Fruit fly (Drosophila melanogaster) whole organism, wandering third instar larva: ENCODE measurements around the gene Acat2.

Experiments used
- Abd-B ChIP-seq: fragments of >200 bp; optimal IDR thresholded peaks from 2 replicates; lab custom pipeline; 2017; ENCODE audit warnings: missing biosample characterization, missing genetic modification characterization
- CG9705 ChIP-seq: fragments of 200-800 bp; sonication (Bioruptor generic); optimal IDR thresholded peaks from 2 replicates; lab custom pipeline; 2018; ENCODE audit warnings: missing biosample characterization, mild to moderate bottlenecking, missing genetic modification characterization
- CrebA ChIP-seq: fragments of 200-800 bp; sonication (Bioruptor generic); optimal IDR thresholded peaks from 2 replicates; lab custom pipeline; 2016; ENCODE audit warnings: missing biosample characterization, mild to moderate bottlenecking, missing genetic modification characterization, borderline replicate concordance
- Dfd ChIP-seq: fragments of >200 bp; optimal IDR thresholded peaks from 2 replicates; lab custom pipeline; 2017; ENCODE audit warnings: missing biosample characterization, missing genetic modification characterization
- Dif ChIP-seq: fragments of 200-275, 200-300 bp; sonication (Bioruptor generic); optimal IDR thresholded peaks from 2 replicates; lab custom pipeline; 2018; ENCODE audit warnings: missing biosample characterization, missing genetic modification characterization; ENCODE audit not compliant: partially characterized antibody
- GATAd ChIP-seq: sonication (Bioruptor generic); optimal IDR thresholded peaks from 2 replicates; lab custom pipeline; 2016; ENCODE audit warnings: missing biosample characterization, missing genetic modification characterization
- HLH106 ChIP-seq: fragments of 200-800 bp; optimal IDR thresholded peaks from 3 replicates; lab custom pipeline; 2019; ENCODE audit warnings: missing biosample characterization, mild to moderate bottlenecking, missing genetic modification characterization, moderate library complexity
- Hnf4 ChIP-seq: fragments of 200-800 bp; sonication (Bioruptor generic); optimal IDR thresholded peaks from 2 replicates; lab custom pipeline; 2016; ENCODE audit warnings: missing biosample characterization, mild to moderate bottlenecking, missing genetic modification characterization
- Hr78 ChIP-seq: fragments of >200 bp; optimal IDR thresholded peaks from 2 replicates; lab custom pipeline; 2017; ENCODE audit warnings: missing biosample characterization, missing genetic modification characterization
- Hr83 ChIP-seq: fragments of 200-300 bp; sonication (Bioruptor generic); optimal IDR thresholded peaks from 2 replicates; lab custom pipeline; 2016; ENCODE audit warnings: missing biosample characterization, mild to moderate bottlenecking, missing genetic modification characterization, moderate library complexity; ENCODE audit not compliant: poor library complexity, severe bottlenecking
- Jra ChIP-seq: sonication (Bioruptor generic); optimal IDR thresholded peaks from 2 replicates; lab custom pipeline; 2016; ENCODE audit warnings: missing biosample characterization, missing genetic modification characterization
- Mio ChIP-seq: sonication (Bioruptor generic); optimal IDR thresholded peaks from 2 replicates; lab custom pipeline; 2016; ENCODE audit warnings: missing biosample characterization, missing genetic modification characterization
- Myc ChIP-seq: fragments of >200 bp; optimal IDR thresholded peaks from 2 replicates; lab custom pipeline; 2017
- N ChIP-seq: fragments of >200 bp; optimal IDR thresholded peaks from 2 replicates; lab custom pipeline; 2018; ENCODE audit warnings: missing biosample characterization, missing external identifiers, missing genetic modification characterization
- OdsH ChIP-seq: fragments of 200-800 bp; sonication (Bioruptor generic); optimal IDR thresholded peaks from 2 replicates; lab custom pipeline; 2016; ENCODE audit warnings: missing biosample characterization, mild to moderate bottlenecking, missing genetic modification characterization
- Rel ChIP-seq, 2 experiments: fragments of 200-800 bp; sonication (Bioruptor generic) in 1 of 2; optimal IDR thresholded peaks; 2 replicates in 1 of 2; 3 replicates in 1 of 2; lab custom pipeline; 2016 to 2019; ENCODE audit warnings: mild to moderate bottlenecking in 2 of 2, missing biosample characterization in 2 of 2, missing genetic modification characterization in 2 of 2, moderate library complexity in 1 of 2
- Sp1 ChIP-seq: fragments of 200-800 bp; sonication (Bioruptor generic); optimal IDR thresholded peaks from 3 replicates; lab custom pipeline; 2019; ENCODE audit warnings: missing biosample characterization, mild to moderate bottlenecking, missing genetic modification characterization, moderate library complexity
- Vsx2 ChIP-seq: fragments of 200-300, 225-300 bp; sonication (Bioruptor generic); optimal IDR thresholded peaks from 2 replicates; lab custom pipeline; 2018; ENCODE audit warnings: missing biosample characterization, missing genetic modification characterization; ENCODE audit not compliant: partially characterized antibody
- br ChIP-seq: fragments of 200-800 bp; sonication (Bioruptor generic); optimal IDR thresholded peaks from 2 replicates; lab custom pipeline; 2016; ENCODE audit warnings: missing biosample characterization, missing genetic modification characterization
- brk ChIP-seq: fragments of 200-800 bp; sonication (Bioruptor generic); optimal IDR thresholded peaks from 2 replicates; lab custom pipeline; 2016; ENCODE audit warnings: missing biosample characterization, mild to moderate bottlenecking, missing genetic modification characterization
- dl ChIP-seq, 2 experiments: fragments of 175-275, 200-275 bp in 1 of 2; fragments of 200-275 bp in 1 of 2; sonication (Bioruptor generic); optimal IDR thresholded peaks; lab custom pipeline; 2018; ENCODE audit warnings: mild to moderate bottlenecking in 2 of 2, missing biosample characterization in 2 of 2, missing genetic modification characterization in 2 of 2, moderate library complexity in 2 of 2; ENCODE audit not compliant: partially characterized antibody in 2 of 2, insufficient read depth in 1 of 2
- dmrt93B ChIP-seq: fragments of 200-800 bp; sonication (Bioruptor generic); optimal IDR thresholded peaks from 2 replicates; lab custom pipeline; 2018; ENCODE audit warnings: missing biosample characterization, mild to moderate bottlenecking, missing genetic modification characterization
- dsf ChIP-seq: sonication (Bioruptor generic); optimal IDR thresholded peaks from 2 replicates; lab custom pipeline; 2016; ENCODE audit warnings: missing biosample characterization, missing genetic modification characterization, borderline replicate concordance
- ey ChIP-seq: fragments of 200-800 bp; sonication (Bioruptor generic); optimal IDR thresholded peaks from 2 replicates; lab custom pipeline; 2016; ENCODE audit warnings: missing biosample characterization, missing genetic modification characterization
- foxo ChIP-seq, 2 experiments: fragments of 200-800 bp; sonication (Bioruptor generic); optimal IDR thresholded peaks; 2 replicates in 1 of 2; 3 replicates in 1 of 2; lab custom pipeline; 2016 to 2017; ENCODE audit warnings: missing biosample characterization in 2 of 2, missing genetic modification characterization in 2 of 2
- fru ChIP-seq: fragments of 200-800 bp; sonication (Bioruptor generic); optimal IDR thresholded peaks from 3 replicates; lab custom pipeline; 2016; ENCODE audit warnings: missing biosample characterization, mild to moderate bottlenecking, missing genetic modification characterization
- h ChIP-seq: fragments of 200-800 bp; sonication (Bioruptor generic); optimal IDR thresholded peaks from 3 replicates; lab custom pipeline; 2016; ENCODE audit warnings: missing biosample characterization, mild to moderate bottlenecking, missing genetic modification characterization
- jim ChIP-seq: fragments of 175-275, 200-325 bp; sonication (Bioruptor generic); optimal IDR thresholded peaks from 2 replicates; lab custom pipeline; 2016; ENCODE audit warnings: missing biosample characterization, mild to moderate bottlenecking, missing genetic modification characterization
- lola ChIP-seq: fragments of >200 bp; optimal IDR thresholded peaks from 2 replicates; lab custom pipeline; 2017; ENCODE audit warnings: missing biosample characterization, missing genetic modification characterization
- pan ChIP-seq: fragments of >200 bp; optimal IDR thresholded peaks from 2 replicates; lab custom pipeline; 2017
- psq ChIP-seq: fragments of 200-800 bp; sonication (Bioruptor generic); optimal IDR thresholded peaks from 3 replicates; lab custom pipeline; 2017; ENCODE audit warnings: missing biosample characterization, mild to moderate bottlenecking, missing genetic modification characterization, moderate library complexity
- rgr ChIP-seq: fragments of 200-800 bp; sonication (Bioruptor generic); optimal IDR thresholded peaks from 3 replicates; lab custom pipeline; 2016; ENCODE audit warnings: missing biosample characterization, mild to moderate bottlenecking, missing genetic modification characterization
- sage ChIP-seq: fragments of 200-800 bp; sonication (Bioruptor generic); optimal IDR thresholded peaks from 2 replicates; lab custom pipeline; 2016; ENCODE audit warnings: missing biosample characterization, mild to moderate bottlenecking, missing genetic modification characterization
- sv ChIP-seq: fragments of 200-800 bp; sonication (Bioruptor generic); optimal IDR thresholded peaks from 3 replicates; lab custom pipeline; 2016; ENCODE audit warnings: missing biosample characterization, missing genetic modification characterization
- tai ChIP-seq: sonication (Bioruptor generic); optimal IDR thresholded peaks from 2 replicates; lab custom pipeline; 2016; ENCODE audit warnings: missing biosample characterization, missing genetic modification characterization
- usp ChIP-seq: fragments of >200 bp; optimal IDR thresholded peaks from 2 replicates; lab custom pipeline; 2017; ENCODE audit warnings: missing biosample characterization, missing genetic modification characterization
- woc ChIP-seq: sonication (Bioruptor generic); optimal IDR thresholded peaks from 2 replicates; lab custom pipeline; 2016; ENCODE audit warnings: missing biosample characterization, mild to moderate bottlenecking, missing genetic modification characterization

Gene Acat2

dm6 chr3L:1334571-1335427 is 32.1 kb downstream of the Acat2 start, which contains the start of the genes Hmbs and CG2211 (continued):
- peak; percentile 84 for TF ChIP-seq CG9705
- no peak for TF ChIP-seq CrebA
- TF ChIP-seq sage (GFP tag; lab: Kevin White, UChicago), result no peak
- TF ChIP-seq woc, result no peak
- TF ChIP-seq Sp1 (GFP tag; lab: Kevin White, UChicago), result peak; percentile 76
- TF ChIP-seq psq (GFP tag; lab: Kevin White, UChicago), result peak; percentile 78
- TF ChIP-seq GATAd (GFP tag; lab: Kevin White, UChicago), result no peak
- peak; percentile 83 for TF ChIP-seq fru (GFP tag; lab: Kevin White, UChicago)
- TF ChIP-seq h, result peak; percentile 94
- no peak for TF ChIP-seq usp (GFP tag; lab: Kevin White, UChicago)
- no peak for TF ChIP-seq Abd-B (GFP tag; lab: Kevin White, UChicago)
- TF ChIP-seq N, result no peak
- TF ChIP-seq Myc (lab: Kevin White, UChicago), result peak; percentile 7
- TF ChIP-seq Rel (GFP tag; optimal IDR thresholded peaks at IDR 0.05; lab: Kevin White, UChicago), result peak; percentile 46
- TF ChIP-seq Rel (tag; optimal IDR thresholded peaks at IDR 0.05; lab: Kevin White, UChicago), result peak; percentile 98
- TF ChIP-seq Hr78 (GFP tag; lab: Kevin White, UChicago), result no peak
- TF ChIP-seq rgr (GFP tag; lab: Kevin White, UChicago), result peak; percentile 86

DNA sequence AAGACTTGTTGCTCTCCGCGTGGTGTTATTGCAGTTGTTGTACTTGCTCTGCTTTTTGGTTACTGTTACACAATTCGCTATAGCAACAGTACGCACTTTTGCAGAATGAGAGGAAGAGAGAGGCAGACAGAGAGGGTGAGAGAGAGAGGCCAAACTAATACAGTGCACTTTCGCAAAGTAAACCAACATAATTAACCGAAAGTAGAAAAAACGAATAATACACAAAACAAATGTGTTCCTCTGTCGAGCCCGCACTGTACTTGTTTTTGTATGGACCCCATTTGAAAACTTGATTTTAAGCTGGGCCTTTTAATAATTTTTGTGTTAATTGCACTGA is 32.7 kb downstream of the Acat2 start:
- TF ChIP-seq Abd-B (GFP tag; lab: Kevin White, UChicago) (no peak), jim (GFP tag; lab: Kevin White, UChicago) (no peak), Jra (GFP tag; lab: Kevin White, UChicago) (peak; percentile 27), rgr (GFP tag; lab: Kevin White, UChicago) (peak; percentile 40), HLH106 (tag; lab: Kevin White, UChicago) (peak; percentile 65), OdsH (GFP tag; lab: Kevin White, UChicago) (peak; percentile 59), Sp1 (GFP tag; lab: Kevin White, UChicago) (peak; percentile 23), psq (GFP tag; lab: Kevin White, UChicago) (peak; percentile 46), tai (no peak), br (GFP tag; lab: Kevin White, UChicago) (peak; percentile 61), foxo (GFP tag; optimal IDR thresholded peaks at IDR 0.05; lab: Kevin White, UChicago) (peak; percentile 29 to 76), dmrt93B (GFP tag; lab: Kevin White, UChicago) (no peak), h (peak; percentile 68), dl (GFP tag; optimal IDR thresholded peaks at IDR 0.05; lab: Kevin White, UChicago; ENCODE audit: insufficient read depth in 1 of 2, partially characterized antibody in 2 of 2) (peak in 1 of 2 experiments; percentile 22), lola (GFP tag; lab: Kevin White, UChicago) (no peak), CG9705 (peak; percentile 9), woc (peak; percentile 82), Hnf4 (GFP tag; lab: Kevin White, UChicago) (peak; percentile 73), ey (GFP tag; lab: Kevin White, UChicago) (peak; percentile 70), fru (GFP tag; lab: Kevin White, UChicago) (peak; percentile 62)

DNA sequence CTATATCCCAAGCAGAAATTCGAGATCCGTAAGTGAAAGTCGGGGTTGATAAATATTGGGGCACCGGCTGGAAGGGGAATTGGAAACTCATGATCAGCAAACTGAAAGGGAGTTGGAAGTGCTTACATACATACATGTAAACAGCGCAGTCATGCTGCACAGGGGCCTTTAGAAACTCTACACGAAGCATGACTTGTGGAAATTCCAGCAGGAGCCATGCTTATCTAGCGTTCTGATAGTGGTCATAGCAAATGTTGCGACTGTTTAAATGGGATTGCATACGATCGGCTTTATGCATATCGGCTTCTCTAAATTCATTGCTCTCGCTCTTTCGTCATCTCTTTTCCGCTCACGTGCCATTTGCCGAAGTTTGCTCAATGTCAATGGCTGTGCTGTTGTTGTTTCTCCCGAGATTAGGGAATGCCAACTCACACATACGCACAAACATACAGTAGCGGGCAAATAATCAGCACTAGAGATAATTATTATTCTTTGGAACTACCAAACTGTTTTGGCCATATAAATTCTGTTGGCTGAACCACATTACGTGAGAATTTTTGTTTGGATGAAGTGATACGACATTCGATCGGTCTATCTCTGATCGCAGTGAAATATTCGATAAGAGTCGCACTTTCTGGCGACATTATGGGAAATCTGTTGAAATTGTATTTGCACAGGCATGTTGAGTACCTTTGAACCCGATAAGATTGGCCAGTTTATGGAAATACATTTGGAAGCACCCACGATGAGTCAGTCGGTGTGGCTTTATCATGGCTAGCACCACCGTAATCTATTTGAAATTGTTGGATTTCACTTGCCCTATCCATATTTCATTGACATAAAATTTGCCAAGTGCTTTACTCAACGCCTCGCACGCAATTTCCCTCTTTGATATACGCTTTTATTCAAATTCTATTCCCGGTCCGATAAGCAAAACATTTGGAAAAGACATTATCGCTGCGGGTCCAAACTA is 33.5 kb downstream of the Acat2 start:
- TF ChIP-seq GATAd (GFP tag; lab: Kevin White, UChicago) (no peak), Myc (lab: Kevin White, UChicago) (no peak), N (no peak), Hr83 (GFP tag; lab: Kevin White, UChicago) (no peak), Vsx2 (GFP tag; lab: Kevin White, UChicago) (no peak), Dfd (GFP tag; lab: Kevin White, UChicago) (no peak), dsf (GFP tag; lab: Kevin White, UChicago) (no peak), usp (GFP tag; lab: Kevin White, UChicago) (no peak), Mio (GFP tag; lab: Kevin White, UChicago) (no peak), CG9705 (no peak), Rel (GFP tag; optimal IDR thresholded peaks at IDR 0.05; lab: Kevin White, UChicago) (peak; percentile 17), Rel (tag; optimal IDR thresholded peaks at IDR 0.05; lab: Kevin White, UChicago) (peak; percentile 36), sv (GFP tag; lab: Kevin White, UChicago) (no peak), jim (GFP tag; lab: Kevin White, UChicago) (no peak), rgr (GFP tag; lab: Kevin White, UChicago) (peak; percentile 75), woc (peak; percentile 10), foxo (GFP tag; optimal IDR thresholded peaks at IDR 0.05; lab: Kevin White, UChicago) (peak in 1 of 2 experiments; percentile 61), br (GFP tag; lab: Kevin White, UChicago) (peak; percentile 67), Abd-B (GFP tag; lab: Kevin White, UChicago) (no peak), fru (GFP tag; lab: Kevin White, UChicago) (peak; percentile 68), dmrt93B (GFP tag; lab: Kevin White, UChicago) (no peak), Hnf4 (GFP tag; lab: Kevin White, UChicago) (peak; percentile 70), Dif (peak; percentile 3), pan (lab: Kevin White, UChicago) (no peak), brk (GFP tag; lab: Kevin White, UChicago) (no peak), lola (GFP tag; lab: Kevin White, UChicago) (no peak), Sp1 (GFP tag; lab: Kevin White, UChicago) (peak; percentile 4), OdsH (GFP tag; lab: Kevin White, UChicago) (peak; percentile 74), psq (GFP tag; lab: Kevin White, UChicago) (peak; percentile 35), tai (no peak), CrebA (no peak)
